Fruit fly (Drosophila melanogaster): Measurements from ENCODE around the gene unk.

DNA sequence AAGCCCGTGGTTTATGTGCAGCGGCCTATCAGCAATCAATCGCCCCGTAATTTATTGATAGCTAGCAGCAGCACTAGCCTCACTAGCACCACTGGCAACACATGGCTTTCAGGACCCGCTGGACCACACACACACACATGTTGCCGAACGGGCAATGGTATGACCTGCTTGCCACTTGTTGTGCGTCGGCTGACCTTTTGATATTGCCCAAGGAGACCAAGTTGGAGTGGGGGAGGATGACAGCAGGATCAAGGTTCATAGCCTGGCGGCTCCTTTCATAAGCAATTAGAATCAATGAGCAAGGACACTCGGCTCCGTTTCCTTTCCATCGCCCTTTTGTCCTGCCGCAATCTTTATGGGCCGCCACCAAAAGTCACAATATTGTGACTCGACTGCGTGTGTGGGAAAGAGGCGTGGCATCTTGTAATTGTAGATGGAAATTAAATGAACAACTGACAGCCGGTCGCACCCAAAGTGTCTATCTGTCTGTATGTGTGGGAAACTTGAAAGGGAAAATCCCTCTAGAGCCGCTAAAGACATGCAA is 26.2 kb downstream of the unk start:
- TF ChIP-seq usp (GFP tag; optimal IDR thresholded peaks at IDR 0.05) (no peak), Abd-B (GFP tag; optimal IDR thresholded peaks at IDR 0.05) (no peak), h (GFP tag; optimal IDR thresholded peaks at IDR 0.05) (no peak)
